Worm (Caenorhabditis elegans) whole organism, L3 larva: Measurements from ENCODE around the gene abf-5.

Experiments
- ama-1 ChIP-seq: fragments of 150-350 bp; optimal IDR thresholded peaks from 2 replicates; lab custom pipeline; 2018
- daf-12 ChIP-seq: fragments of 150-350 bp; optimal IDR thresholded peaks from 2 replicates; lab custom pipeline; 2014; ENCODE audit warnings: missing biosample characterization, missing genetic modification reagents, missing genetic modification characterization
- elt-3 ChIP-seq, 3 experiments: fragments of 150-350 bp in 1 of 3; sonication (generic microtip) in 2 of 3; optimal IDR thresholded peaks; 2 replicates in 2 of 3; 4 replicates in 1 of 3; lab custom pipeline; 2014 to 2017; ENCODE audit warnings: missing biosample characterization in 3 of 3, missing genetic modification characterization in 3 of 3
- mdl-1 ChIP-seq: fragments of 150-350 bp; optimal IDR thresholded peaks from 2 replicates; lab custom pipeline; 2014; ENCODE audit warnings: missing biosample characterization, missing genetic modification characterization
- nhr-11 ChIP-seq: fragments of 150-350 bp; optimal IDR thresholded peaks from 2 replicates; lab custom pipeline; 2014; ENCODE audit warnings: missing biosample characterization, missing genetic modification characterization
- skn-1 ChIP-seq: fragments of 150-350 bp; optimal IDR thresholded peaks from 2 replicates; lab custom pipeline; 2014; ENCODE audit warnings: missing biosample characterization, missing genetic modification characterization

DNA sequence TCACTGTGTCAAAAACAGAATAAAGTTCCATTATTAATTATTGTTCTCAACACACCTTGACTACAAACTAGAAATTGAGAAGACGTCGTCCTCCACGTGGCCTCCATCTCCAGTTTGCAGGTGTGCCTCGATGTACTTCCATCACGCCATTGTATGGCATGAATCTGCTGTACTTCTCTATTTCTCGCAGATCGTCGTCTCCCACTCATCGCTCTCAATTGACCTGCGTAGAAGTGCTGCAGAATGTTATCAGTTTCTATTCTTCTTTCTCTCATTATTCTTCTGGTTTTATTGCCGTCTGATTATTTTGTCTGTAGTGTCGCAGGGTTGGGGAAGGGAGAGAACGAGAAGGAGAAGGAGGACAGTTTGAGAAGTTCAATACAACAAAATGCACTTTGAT is 33.0 kb upstream of the abf-5 start:
- TF ChIP-seq mdl-1 (tag; lab: Kevin White, UChicago) (peak; percentile 68), ama-1 (no peak), daf-12 (no peak), skn-1 (tag; lab: Kevin White, UChicago) (no peak), elt-3 (tag; optimal IDR thresholded peaks at IDR 0.05; lab: Kevin White, UChicago) (peak in 2 of 3 experiments; percentile 45 to 65), nhr-11 (tag; lab: Kevin White, UChicago) (no peak)
